Worm (Caenorhabditis elegans): ENCODE measurements around the gene dhs-21.

dhs-21 gene

ce11 chrV:12751495-12752050, 18.1 kb upstream of the dhs-21 start, which contains the start of gene C15C8.6:
Gene C15C8.6 (minus strand): TSS chrV:12751545.
- TF ChIP-seq lin-39 (tag; optimal IDR thresholded peaks at IDR 0.05) (no peak), alr-1 (tag; optimal IDR thresholded peaks at IDR 0.05) (no peak), mab-5 (tag; optimal IDR thresholded peaks at IDR 0.05) (no peak), ztf-1 (GFP tag; conservative IDR thresholded peaks at IDR 0.05) (no peak), nhr-21 (tag; optimal IDR thresholded peaks at IDR 0.05) (no peak), F13H6.1 (tag; optimal IDR thresholded peaks at IDR 0.05) (no peak), skn-1 (tag; optimal IDR thresholded peaks at IDR 0.05) (no peak), sma-9 (GFP tag; optimal IDR thresholded peaks at IDR 0.05) (no peak), sma-9 (tag; optimal IDR thresholded peaks at IDR 0.05) (no peak), elt-1 (tag; optimal IDR thresholded peaks at IDR 0.05) (no peak)

DNA sequence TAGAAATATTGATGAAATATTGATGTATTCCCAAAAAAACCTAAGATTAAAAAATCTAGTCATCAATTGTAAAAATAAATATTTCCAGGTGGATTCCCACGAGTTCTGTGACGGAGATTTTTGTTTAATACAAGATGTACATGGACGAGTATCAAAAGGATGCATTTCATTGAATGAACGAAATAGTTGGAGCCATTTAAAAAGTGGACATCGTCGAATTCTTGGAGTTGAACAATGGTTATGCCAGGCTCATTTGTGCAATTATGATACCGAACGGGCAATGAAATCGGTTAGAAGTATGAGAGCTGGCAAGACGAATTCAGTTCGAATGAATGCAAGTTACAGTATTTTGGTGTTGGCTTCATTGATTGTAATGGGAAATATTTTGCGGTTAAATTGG, 16.1 kb upstream of the dhs-21 start:
- TF ChIP-seq nhr-11 (tag; optimal IDR thresholded peaks at IDR 0.05) (no peak), sma-9 (GFP tag; optimal IDR thresholded peaks at IDR 0.05) (no peak), sma-9 (tag; optimal IDR thresholded peaks at IDR 0.05) (no peak), C34F6.9 (tag; optimal IDR thresholded peaks at IDR 0.05) (no peak), fos-1 (tag; optimal IDR thresholded peaks at IDR 0.05) (no peak), nhr-12 (tag; optimal IDR thresholded peaks at IDR 0.05) (no peak), mdl-1 (tag; optimal IDR thresholded peaks at IDR 0.05) (no peak), ceh-82 (tag; optimal IDR thresholded peaks at IDR 0.05) (no peak), dmd-4 (tag; optimal IDR thresholded peaks at IDR 0.05) (no peak)

DNA sequence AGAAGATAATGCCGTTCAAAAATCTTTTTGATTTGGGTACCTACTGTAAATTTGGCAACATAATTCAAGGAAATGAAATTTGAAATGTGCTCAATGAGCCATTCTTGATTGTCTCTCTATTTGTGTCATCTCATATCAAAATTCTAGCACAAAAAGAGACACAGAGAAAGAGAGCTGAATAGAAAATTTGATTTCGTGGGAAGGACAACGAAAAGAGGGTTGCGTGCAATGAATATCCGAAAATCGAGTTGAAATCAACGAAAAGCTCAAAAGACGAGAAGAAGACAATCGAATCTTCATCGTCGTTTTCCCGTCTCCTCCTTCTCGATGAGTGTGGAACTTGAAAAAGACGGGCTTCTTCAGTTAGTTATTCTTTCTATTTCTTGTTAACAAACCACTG, 14.4 kb upstream of the dhs-21 start, which contains the start of gene C15C8.5:
Gene C15C8.5 (plus strand): TSS at position 152 of the 400 bp plus-strand sequence.
- TF ChIP-seq ZK546.5 (tag; optimal IDR thresholded peaks at IDR 0.05), result no peak
- no peak for TF ChIP-seq R02D3.7 (tag; optimal IDR thresholded peaks at IDR 0.05)
- TF ChIP-seq ceh-16 (tag; optimal IDR thresholded peaks at IDR 0.05), result no peak
- TF ChIP-seq peb-1 (tag; optimal IDR thresholded peaks at IDR 0.05), result no peak
- no peak for TF ChIP-seq ztf-4 (tag; optimal IDR thresholded peaks at IDR 0.05)
- TF ChIP-seq nhr-10 (tag; optimal IDR thresholded peaks at IDR 0.05), result no peak
- TF ChIP-seq aly-2 (tag; optimal IDR thresholded peaks at IDR 0.05), result no peak
- TF ChIP-seq unc-62 (GFP tag; optimal IDR thresholded peaks at IDR 0.05), result no peak
- TF ChIP-seq nhr-25 (tag; optimal IDR thresholded peaks at IDR 0.05), result no peak
- no peak for TF ChIP-seq zag-1 (tag; optimal IDR thresholded peaks at IDR 0.05)
- TF ChIP-seq lin-11 (tag; optimal IDR thresholded peaks at IDR 0.05), result no peak
- TF ChIP-seq sma-9 (GFP tag; optimal IDR thresholded peaks at IDR 0.05), result no peak
- no peak for TF ChIP-seq sma-9 (tag; optimal IDR thresholded peaks at IDR 0.05)
- TF ChIP-seq nhr-77 (tag; optimal IDR thresholded peaks at IDR 0.05), result no peak
- TF ChIP-seq gmeb-1 (tag; optimal IDR thresholded peaks at IDR 0.05), result no peak

- TF ChIP-seq sma-3 (GFP tag; optimal IDR thresholded peaks at IDR 0.05), result no peak
- no peak for TF ChIP-seq F13H6.1 (tag; optimal IDR thresholded peaks at IDR 0.05)
These were observed 14.0 kb upstream of the dhs-21 start, which contains the start of gene C15C8.4 for ce11 chrV:12747431-12747830. Gene C15C8.4 (minus strand): TSS chrV:12747463.

- TF ChIP-seq aly-2 (tag; optimal IDR thresholded peaks at IDR 0.05) (no peak), nhr-23 (tag; optimal IDR thresholded peaks at IDR 0.05) (no peak), ZK546.5 (tag; optimal IDR thresholded peaks at IDR 0.05) (no peak), mdl-1 (tag; optimal IDR thresholded peaks at IDR 0.05) (no peak), fos-1 (tag; optimal IDR thresholded peaks at IDR 0.05) (peak; percentile 63), lsy-2 (tag; optimal IDR thresholded peaks at IDR 0.05) (no peak), F13H6.1 (tag; optimal IDR thresholded peaks at IDR 0.05) (peak; percentile 6), skn-1 (tag; optimal IDR thresholded peaks at IDR 0.05) (no peak), mab-5 (tag; optimal IDR thresholded peaks at IDR 0.05) (no peak), nhr-237 (tag; optimal IDR thresholded peaks at IDR 0.05) (no peak)
These were observed 11.5 kb upstream of the dhs-21 start, which contains the start of gene C15C8.7 for ce11 chrV:12744979-12745378. Gene C15C8.7 (minus strand): TSS chrV:12745050.

All from whole organism, L2 larva.